Fruit fly (Drosophila melanogaster) whole organism, pupa: ENCODE data around the gene CG31249.

Experiments
- CG14655 ChIP-seq: fragments of 200-800 bp; sonication (Bioruptor generic); optimal IDR thresholded peaks from 3 replicates; lab custom pipeline; 2017; ENCODE audit warnings: mild to moderate bottlenecking, missing biosample characterization, missing genetic modification reagents, missing genetic modification characterization
- CG17806 ChIP-seq: fragments of 200-800 bp; sonication (Bioruptor generic); optimal IDR thresholded peaks from 2 replicates; lab custom pipeline; 2018; ENCODE audit warnings: missing biosample characterization, mild to moderate bottlenecking, missing genetic modification characterization, moderate library complexity
- Ets98B ChIP-seq: fragments of 200-800 bp; sonication (Bioruptor generic); IDR thresholded peaks from 2 replicates; pipeline ENCODE4 v1.3.6; 2022; ENCODE audit warnings: missing biosample characterization, missing genetic modification characterization
- fd96Ca ChIP-seq: fragments of 200-800 bp; sonication (Bioruptor generic); IDR thresholded peaks from 3 replicates; pipeline ENCODE4 v1.3.6; 2022; ENCODE audit warnings: missing biosample characterization, missing genetic modification characterization
- rn ChIP-seq: fragments of 200-800 bp; sonication (Bioruptor generic); IDR thresholded peaks from 2 replicates; pipeline ENCODE4 v1.3.6; 2022; ENCODE audit warnings: missing biosample characterization, missing genetic modification characterization

DNA sequence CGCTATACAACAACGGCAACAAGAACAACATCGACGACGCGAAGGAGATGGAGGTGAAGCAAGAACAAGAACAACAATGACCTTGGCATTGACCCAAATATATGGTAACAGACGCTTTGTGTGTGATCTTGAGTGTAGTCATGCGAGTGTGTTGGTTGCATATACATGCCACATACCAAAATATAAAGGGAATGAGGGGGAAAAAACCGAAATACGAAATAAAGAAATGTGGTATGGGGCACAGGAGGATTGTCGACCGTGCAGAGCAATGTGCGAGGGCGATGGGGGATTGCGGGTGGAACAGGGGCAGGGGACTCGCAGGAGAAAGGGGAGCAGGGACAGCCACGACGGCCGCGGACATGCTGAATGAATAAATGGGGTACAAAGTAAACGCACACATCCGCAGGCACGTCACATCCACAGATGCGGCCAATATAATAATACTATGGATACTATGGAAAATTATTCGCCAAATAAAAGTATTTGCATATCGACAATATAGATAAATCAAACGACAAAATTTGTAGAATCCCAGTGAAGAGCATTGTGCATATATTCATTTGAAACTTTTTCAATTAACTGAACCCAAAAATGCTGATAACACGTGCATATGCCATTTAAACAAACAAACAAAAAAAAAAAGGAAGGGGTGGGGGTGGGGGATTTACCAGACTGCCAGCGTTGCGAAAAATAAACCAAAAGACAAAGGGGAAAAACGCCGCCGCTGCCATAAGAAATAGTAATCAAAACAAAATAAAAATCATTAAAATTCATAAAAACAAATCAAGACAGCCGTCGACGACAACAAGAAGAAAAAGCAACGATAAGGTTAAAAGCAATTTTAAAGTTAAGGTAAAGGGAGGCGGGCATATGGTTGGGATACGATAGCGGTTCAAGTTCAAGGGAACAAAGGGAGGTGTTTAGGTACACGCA lies 19.3 kb upstream of the CG31249 start:
- TF ChIP-seq CG14655 (GFP tag; lab: Kevin White, UChicago) (no peak), fd96Ca (no peak), Ets98B (GFP tag; lab: Robert Waterston, UW) (no peak), rn (no peak), CG17806 (tag; lab: Kevin White, UChicago) (no peak)
